Fruit fly (Drosophila melanogaster): ENCODE data around the gene S.

The S gene

DNA sequence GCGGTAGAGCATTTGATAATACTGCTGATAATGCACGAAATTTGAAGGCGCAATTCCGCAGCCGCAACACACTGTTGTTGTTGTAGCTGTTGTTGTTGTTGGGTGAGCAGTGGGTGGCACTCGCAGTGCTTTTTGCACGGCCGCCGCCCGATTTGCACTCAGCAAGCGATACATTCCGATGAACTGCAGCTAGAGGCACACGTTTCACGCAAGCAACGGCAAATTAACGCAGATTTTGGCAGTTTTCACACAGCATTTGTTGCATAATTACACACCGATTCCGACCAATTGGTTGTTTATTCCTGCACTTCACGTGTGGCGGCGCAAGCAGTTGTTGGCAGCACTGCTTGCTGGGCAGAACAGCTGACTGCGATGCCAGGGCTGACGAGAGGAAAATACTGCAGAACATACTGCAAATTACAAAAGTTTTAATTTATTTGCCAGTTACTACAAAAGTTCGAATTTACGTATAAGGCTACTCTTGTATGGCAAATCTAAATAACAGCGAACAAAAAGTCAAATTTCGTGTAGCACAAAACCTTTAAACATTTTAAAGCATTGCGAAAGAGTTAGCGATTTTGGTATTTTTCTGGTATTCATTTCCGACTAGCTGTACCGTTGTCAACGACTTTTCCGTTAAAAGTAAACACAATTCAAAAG lies 30.5 kb upstream of the S start, which contains the start of the genes PolrMT and CG14339 (continued):
- TF ChIP-seq slbo (GFP tag; IDR thresholded peaks at IDR 0.05) (peak; percentile 64), ara (GFP tag; IDR thresholded peaks at IDR 0.05) (peak; percentile 23; the same call in 1 of the 2 replicates), Sox102F (GFP tag; optimal IDR thresholded peaks at IDR 0.05) (peak; percentile 43), mirr (GFP tag; optimal IDR thresholded peaks at IDR 0.05) (peak; percentile 18), tin (GFP tag; optimal IDR thresholded peaks at IDR 0.05) (peak; percentile 54), CG15514 (GFP tag; optimal IDR thresholded peaks at IDR 0.05) (peak; percentile 39), CG18011 (GFP tag; optimal IDR thresholded peaks at IDR 0.05) (peak; percentile 19), hkb (optimal IDR thresholded peaks at IDR 0.05) (peak; percentile 45), hkb (GFP tag; IDR thresholded peaks at IDR 0.05) (0 out of 2 replicates have a peak, but pooled peaks have one; percentile 11), chn (GFP tag; optimal IDR thresholded peaks at IDR 0.05) (peak; percentile 74), CG7372 (GFP tag; IDR thresholded peaks at IDR 0.05) (no peak; the same call in 1 of the 2 replicates), Abd-B (GFP tag; optimal IDR thresholded peaks at IDR 0.05) (peak; percentile 41), corto (GFP tag; optimal IDR thresholded peaks at IDR 0.05) (no peak), BEAF-32 (GFP tag; optimal IDR thresholded peaks at IDR 0.05) (peak; percentile 41), Optix (GFP tag; IDR thresholded peaks at IDR 0.05) (0 out of 3 replicates have a peak, but pooled peaks have one; percentile 41), pum (GFP tag; optimal IDR thresholded peaks at IDR 0.05) (peak; percentile 33), CG1647 (GFP tag; optimal IDR thresholded peaks at IDR 0.05) (no peak), CG12942 (GFP tag; optimal IDR thresholded peaks at IDR 0.05) (peak; percentile 15), CG13894 (tag; optimal IDR thresholded peaks at IDR 0.05) (no peak), Elba2 (GFP tag; optimal IDR thresholded peaks at IDR 0.05) (peak; percentile 95), Camta (GFP tag; optimal IDR thresholded peaks at IDR 0.05) (no peak), CG17359 (tag; optimal IDR thresholded peaks at IDR 0.05) (no peak), shn (GFP tag; optimal IDR thresholded peaks at IDR 0.05) (peak; percentile 25), crp (GFP tag; optimal IDR thresholded peaks at IDR 0.05) (peak; percentile 96 to 99), CG32772 (GFP tag; IDR thresholded peaks at IDR 0.05) (no peak), CG5953 (GFP tag; IDR thresholded peaks at IDR 0.05) (no peak), ap (GFP tag; IDR thresholded peaks at IDR 0.05) (no peak), ems (GFP tag; optimal IDR thresholded peaks at IDR 0.05) (peak; percentile 46), CG4617 (GFP tag; optimal IDR thresholded peaks at IDR 0.05; ENCODE audit: borderline replicate concordance) (peak; percentile 76), CTCF (GFP tag; optimal IDR thresholded peaks at IDR 0.05) (no peak), cwo (GFP tag; optimal IDR thresholded peaks at IDR 0.05) (peak; percentile 94), Chrac-16 (GFP tag; optimal IDR thresholded peaks at IDR 0.05) (peak; percentile 37), CG7839 (tag; optimal IDR thresholded peaks at IDR 0.05) (no peak), CG13424 (tag; optimal IDR thresholded peaks at IDR 0.05) (peak; percentile 29), GATAe (GFP tag; conservative IDR thresholded peaks at IDR 0.05) (no peak), CG9797 (GFP tag; optimal IDR thresholded peaks at IDR 0.05) (peak; percentile 40), Ets65A (GFP tag) (peak; percentile 76), CG13775 (GFP tag; optimal IDR thresholded peaks at IDR 0.05) (peak; percentile 34), Awh (GFP tag; IDR thresholded peaks at IDR 0.05) (no peak), Pdp1 (GFP tag; optimal IDR thresholded peaks at IDR 0.05) (peak in 1 of 2 experiments; percentile 100), CG14710 (tag; optimal IDR thresholded peaks at IDR 0.05) (peak; percentile 51), CG6765 (GFP tag; optimal IDR thresholded peaks at IDR 0.05) (no peak), run (tag; optimal IDR thresholded peaks at IDR 0.05) (peak; percentile 4), HmgZ (tag; optimal IDR thresholded peaks at IDR 0.05) (peak; percentile 78), CG9817 (tag; optimal IDR thresholded peaks at IDR 0.05) (peak; percentile 25), Rx (GFP tag; IDR thresholded peaks at IDR 0.05) (0 out of 2 replicates have a peak, but pooled peaks have one; percentile 6), pan (optimal IDR thresholded peaks at IDR 0.05) (no peak), pan (GFP tag; optimal IDR thresholded peaks at IDR 0.05 in 1 of 2, IDR thresholded peaks at IDR 0.05 in 1 of 2) (peak in 1 of 2 experiments; percentile 22), CG2116 (GFP tag; optimal IDR thresholded peaks at IDR 0.05) (peak; percentile 7), CG34224 (GFP tag; IDR thresholded peaks at IDR 0.05; ENCODE audit: partially characterized antibody) (no peak; the same call in 2 of the 3 replicates)
